Worm (Caenorhabditis elegans) whole organism, L4 larva: Measurements from ENCODE around the gene nspa-2.

Experiments
- T26A8.4 ChIP-seq: fragments of 200-800 bp; sonication (Bioruptor generic); IDR thresholded peaks from 2 replicates; pipeline ENCODE4 v1.3.6; 2022; ENCODE audit warnings: missing genetic modification characterization, missing compliant biosample characterization
- attf-4 ChIP-seq: sonication (generic microtip); optimal IDR thresholded peaks from 3 replicates; lab custom pipeline; 2017; ENCODE audit warnings: missing biosample characterization, missing genetic modification characterization
- dmd-8 ChIP-seq: fragments of 200-800 bp; sonication (Bioruptor generic); IDR thresholded peaks from 2 replicates; pipeline ENCODE4 v1.3.6; 2022; ENCODE audit warnings: missing genetic modification characterization, missing compliant biosample characterization
- dmd-9 ChIP-seq: fragments of 200-800 bp; sonication (Bioruptor generic); IDR thresholded peaks from 2 replicates; pipeline ENCODE4 v1.3.6; 2022; ENCODE audit warnings: missing genetic modification reagents, missing genetic modification characterization, missing compliant biosample characterization
- lin-39 ChIP-seq: fragments of 150-350 bp; optimal IDR thresholded peaks from 2 replicates; lab custom pipeline; 2014; ENCODE audit warnings: missing biosample characterization, missing genetic modification reagents, missing genetic modification characterization
- mxl-3 ChIP-seq: fragments of 200-800 bp; sonication (Bioruptor generic); optimal IDR thresholded peaks from 2 replicates; lab custom pipeline; 2018; ENCODE audit warnings: mild to moderate bottlenecking, missing genetic modification characterization, missing compliant biosample characterization
- nhr-11 ChIP-seq: fragments of 150-350 bp; optimal IDR thresholded peaks from 2 replicates; lab custom pipeline; 2014; ENCODE audit warnings: missing biosample characterization, missing genetic modification characterization
- nhr-237 ChIP-seq: sonication (generic microtip); optimal IDR thresholded peaks from 2 replicates; lab custom pipeline; 2017; ENCODE audit warnings: missing biosample characterization, missing genetic modification characterization
- nhr-48 ChIP-seq: sonication (generic microtip); optimal IDR thresholded peaks from 2 replicates; lab custom pipeline; 2016; ENCODE audit warnings: mild to moderate bottlenecking, missing genetic modification characterization, missing compliant biosample characterization
- nhr-77 ChIP-seq: fragments of 150-350 bp; optimal IDR thresholded peaks from 2 replicates; lab custom pipeline; 2014; ENCODE audit warnings: missing biosample characterization, missing genetic modification characterization
- saeg-2 ChIP-seq: fragments of 200-800 bp; sonication (Bioruptor generic); IDR thresholded peaks from 2 replicates; pipeline ENCODE4 v1.3.6; 2022; ENCODE audit warnings: missing genetic modification reagents, missing genetic modification characterization, missing compliant biosample characterization
- vab-7 ChIP-seq: fragments of 200-800 bp; sonication (Bioruptor generic); IDR thresholded peaks from 2 replicates; pipeline ENCODE4 v1.3.6; 2022; ENCODE audit warnings: missing genetic modification reagents, missing genetic modification characterization, missing compliant biosample characterization
- zip-2 ChIP-seq: fragments of 150-350 bp; optimal IDR thresholded peaks from 2 replicates; lab custom pipeline; 2014; ENCODE audit warnings: missing biosample characterization, missing genetic modification characterization

ce11 chrV:14850530-14850929, 40.4 kb upstream of the nspa-2 start:
- TF ChIP-seq nhr-237 (tag; lab: Kevin White, UChicago) (no peak), nhr-77 (peak; percentile 59), dmd-8 (GFP tag; lab: Robert Waterston, UW) (no peak), attf-4 (tag; lab: Kevin White, UChicago) (no peak), lin-39 (tag; lab: Kevin White, UChicago) (no peak), T26A8.4 (no peak), vab-7 (no peak), nhr-11 (tag; lab: Kevin White, UChicago) (peak; percentile 49), saeg-2 (GFP tag; lab: Robert Waterston, UW) (no peak), mxl-3 (peak; percentile 81), dmd-9 (GFP tag; lab: Robert Waterston, UW) (no peak), zip-2 (tag; lab: Kevin White, UChicago) (no peak), nhr-48 (tag; lab: Kevin White, UChicago) (peak; percentile 44)
